Fruit fly (Drosophila melanogaster) whole organism: ENCODE measurements around the gene ftz-f1.

Source experiments
- CG8478 ChIP-seq: fragments of >200 bp; optimal IDR thresholded peaks from 2 replicates; lab custom pipeline; 2018; ENCODE audit warnings: inconsistent platforms
- Dll ChIP-seq: fragments of >200 bp; optimal IDR thresholded peaks from 2 replicates; lab custom pipeline; 2017
- EcR ChIP-seq, 2 experiments: fragments of >200 bp; optimal IDR thresholded peaks; 2 replicates each; lab custom pipeline; 2017; ENCODE audit warnings: missing biosample characterization in 2 of 2, missing genetic modification characterization in 2 of 2, missing genetic modification reagents in 2 of 2
- pan ChIP-seq: fragments of >200 bp; optimal IDR thresholded peaks from 2 replicates; lab custom pipeline; 2017
- psq ChIP-seq: fragments of >200 bp; optimal IDR thresholded peaks from 2 replicates; lab custom pipeline; 2017
- usp ChIP-seq: fragments of >200 bp; optimal IDR thresholded peaks from 2 replicates; lab custom pipeline; 2017; ENCODE audit warnings: missing biosample characterization, missing genetic modification characterization, mixed read lengths

- TF ChIP-seq EcR (GFP tag; optimal IDR thresholded peaks at IDR 0.05; lab: Kevin White, UChicago) (no peak), psq (lab: Kevin White, UChicago) (no peak), CG8478 (lab: Kevin White, UChicago) (no peak), pan (lab: Kevin White, UChicago) (no peak), usp (GFP tag; lab: Kevin White, UChicago) (no peak), Dll (lab: Kevin White, UChicago) (no peak)
Measured at dm6 chr3L:18792009-18792339, 9.1 kb downstream of the ftz-f1 start.
